Worm (Caenorhabditis elegans) whole organism, L4/young adult: Measurements from ENCODE around the gene tsp-18.

Experiments used
- W03F9.2 ChIP-seq: fragments of 150-350 bp; optimal IDR thresholded peaks from 2 replicates; lab custom pipeline; 2014; ENCODE audit warnings: missing biosample characterization, missing genetic modification characterization
- dao-5 ChIP-seq: sonication (generic microtip); optimal IDR thresholded peaks from 2 replicates; lab custom pipeline; 2016; ENCODE audit warnings: missing genotype, missing genetic modification characterization, moderate library complexity, missing compliant biosample characterization
- him-1 ChIP-seq: sonication (generic microtip); optimal IDR thresholded peaks from 2 replicates; lab custom pipeline; 2016; ENCODE audit warnings: missing genotype, missing genetic modification reagents, missing genetic modification characterization, missing compliant biosample characterization

ce11 chrII:5940815-5941214, 36.5 kb downstream of the tsp-18 start, which contains the start of gene F28B12.6:
- TF ChIP-seq him-1 (no peak), W03F9.2 (tag; lab: Kevin White, UChicago) (no peak), dao-5 (tag; lab: Kevin White, UChicago) (no peak)
